Fruit fly (Drosophila melanogaster) whole organism: ENCODE results near the gene CG6689.

Experiments used
- CG8478 ChIP-seq: fragments of >200 bp; optimal IDR thresholded peaks from 2 replicates; lab custom pipeline; 2018; ENCODE audit warnings: inconsistent platforms
- psq ChIP-seq: fragments of >200 bp; optimal IDR thresholded peaks from 2 replicates; lab custom pipeline; 2017

DNA sequence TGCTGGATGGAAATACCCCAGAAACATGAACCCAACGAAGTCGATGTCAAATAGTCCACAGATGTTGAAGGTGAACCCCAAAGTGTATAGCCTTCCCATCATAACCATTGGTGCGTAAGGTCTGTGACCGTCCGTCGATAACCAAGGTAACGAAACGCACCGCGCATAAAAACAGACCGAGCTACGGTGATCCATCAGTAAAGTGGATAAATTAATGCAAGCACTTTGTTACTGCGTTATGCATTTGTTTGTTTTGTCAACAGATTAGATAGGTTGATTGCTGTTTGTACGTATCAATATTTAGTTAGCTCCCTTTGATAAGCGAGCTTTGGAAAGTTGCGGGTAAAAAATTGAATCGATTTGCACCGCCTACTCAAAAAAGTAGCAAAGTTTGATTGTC lies 41.6 kb downstream of the CG6689 start:
- TF ChIP-seq psq (lab: Kevin White, UChicago) (no peak), CG8478 (no peak)
